Fruit fly (Drosophila melanogaster) whole organism, prepupa: ENCODE data around the gene CG10096.

Experiments used
- CG10631 ChIP-seq: fragments of 200-800 bp; sonication (Bioruptor generic); optimal IDR thresholded peaks from 2 replicates; lab custom pipeline; 2016; ENCODE audit warnings: missing biosample characterization, missing genetic modification characterization
- CG10669 ChIP-seq: fragments of 200-800 bp; sonication (Bioruptor generic); optimal IDR thresholded peaks from 3 replicates; lab custom pipeline; 2018; ENCODE audit warnings: missing biosample characterization, mild to moderate bottlenecking, missing genetic modification characterization, moderate library complexity
- CG11294 ChIP-seq: fragments of 200-800 bp; sonication (Bioruptor generic); IDR thresholded peaks from 2 replicates; pipeline ENCODE4 v1.3.6; 2022; ENCODE audit warnings: missing biosample characterization, missing genetic modification characterization
- CG11762 ChIP-seq: fragments of 200-800 bp; sonication (Bioruptor generic); optimal IDR thresholded peaks from 3 replicates; lab custom pipeline; 2016; ENCODE audit warnings: missing biosample characterization, missing genetic modification characterization; ENCODE audit not compliant: insufficient read depth
- CG15336 ChIP-seq: fragments of 200-800 bp; sonication (Bioruptor generic); IDR thresholded peaks from 2 replicates; pipeline ENCODE4 v1.3.6; 2022; ENCODE audit warnings: missing biosample characterization, missing genetic modification characterization
- CG3032 ChIP-seq: fragments of 200-800 bp; optimal IDR thresholded peaks from 2 replicates; lab custom pipeline; 2019; ENCODE audit warnings: missing biosample characterization, mild to moderate bottlenecking, missing genetic modification characterization, moderate library complexity
- CG31627 ChIP-seq: fragments of 200-800 bp; sonication (Bioruptor generic); optimal IDR thresholded peaks from 3 replicates; lab custom pipeline; 2016; ENCODE audit warnings: missing biosample characterization, missing genetic modification characterization
- CG32006 ChIP-seq: fragments of 200-800 bp; sonication (Bioruptor generic); optimal IDR thresholded peaks from 3 replicates; lab custom pipeline; 2017; ENCODE audit warnings: missing biosample characterization, mild to moderate bottlenecking, missing genetic modification characterization
- CG34406 ChIP-seq: fragments of 200-800 bp; sonication (Bioruptor generic); optimal IDR thresholded peaks from 3 replicates; lab custom pipeline; 2016; ENCODE audit warnings: missing biosample characterization, missing genetic modification characterization
- CG6163 ChIP-seq: fragments of 200-800 bp; sonication (Bioruptor generic); IDR thresholded peaks from 3 replicates; pipeline ENCODE4 v1.3.6; 2022; ENCODE audit warnings: missing biosample characterization, missing genetic modification characterization
- CG6792 ChIP-seq: fragments of 200-800 bp; sonication (Bioruptor generic); optimal IDR thresholded peaks from 3 replicates; lab custom pipeline; 2016; ENCODE audit warnings: missing biosample characterization, missing genetic modification characterization
- CG6808 ChIP-seq: fragments of 200-800 bp; sonication (Bioruptor generic); optimal IDR thresholded peaks from 3 replicates; lab custom pipeline; 2017; ENCODE audit warnings: missing biosample characterization, missing genetic modification characterization, mild to moderate bottlenecking, moderate library complexity, missing genetic modification reagents
- CG6854 ChIP-seq: fragments of 200-800 bp; sonication (Bioruptor generic); optimal IDR thresholded peaks from 2 replicates; lab custom pipeline; 2017; ENCODE audit warnings: missing biosample characterization, mild to moderate bottlenecking, missing genetic modification characterization
- CG7368 ChIP-seq: fragments of 200-800 bp; sonication (Bioruptor generic); optimal IDR thresholded peaks from 3 replicates; lab custom pipeline; 2016; ENCODE audit warnings: missing biosample characterization, missing genetic modification characterization
- CG8119 ChIP-seq: fragments of 200-800 bp; sonication (Bioruptor generic); IDR thresholded peaks from 3 replicates; pipeline ENCODE4 v1.3.6; 2022; ENCODE audit warnings: missing biosample characterization, missing genetic modification characterization
- CG8632 ChIP-seq: fragments of 200-800 bp; sonication (Bioruptor generic); optimal IDR thresholded peaks from 3 replicates; lab custom pipeline; 2016; ENCODE audit warnings: missing biosample characterization, missing genetic modification characterization
- CG9139 ChIP-seq: fragments of 200-800 bp; sonication (Bioruptor generic); optimal IDR thresholded peaks from 3 replicates; lab custom pipeline; 2017; ENCODE audit warnings: missing biosample characterization, mild to moderate bottlenecking, missing genetic modification characterization
- Eip75B ChIP-seq: fragments of 200-800 bp; sonication (Bioruptor generic); optimal IDR thresholded peaks from 3 replicates; lab custom pipeline; 2016; ENCODE audit warnings: missing biosample characterization, missing genetic modification characterization
- Eip78C ChIP-seq: fragments of 200-800 bp; sonication (Bioruptor generic); peaks from one replicate; lab custom pipeline; 2016; ENCODE audit warnings: missing biosample characterization, missing genetic modification characterization
- Eip93F ChIP-seq: fragments of 200-800 bp; sonication (Bioruptor generic); optimal IDR thresholded peaks from 2 replicates; lab custom pipeline; 2016; ENCODE audit warnings: missing biosample characterization, mild to moderate bottlenecking, missing genetic modification characterization
- Ets21C ChIP-seq: fragments of 200-800 bp; sonication (Bioruptor generic); optimal IDR thresholded peaks from 3 replicates; lab custom pipeline; 2016; ENCODE audit warnings: missing biosample characterization, missing genetic modification characterization
- Ets96B ChIP-seq: fragments of 200-800 bp; optimal IDR thresholded peaks from 2 replicates; lab custom pipeline; 2019; ENCODE audit warnings: missing biosample characterization, mild to moderate bottlenecking, missing genetic modification characterization, moderate library complexity
- Hr38 ChIP-seq: sonication (Bioruptor generic); optimal IDR thresholded peaks from 2 replicates; lab custom pipeline; 2016; ENCODE audit warnings: missing biosample characterization, missing genetic modification characterization
- Hr39 ChIP-seq: fragments of 200-800 bp; sonication (Bioruptor generic); optimal IDR thresholded peaks from 2 replicates; lab custom pipeline; 2016; ENCODE audit warnings: missing biosample characterization, missing genetic modification characterization
- Lpt ChIP-seq: fragments of 200-800 bp; sonication (Bioruptor generic); optimal IDR thresholded peaks from 3 replicates; lab custom pipeline; 2016; ENCODE audit warnings: missing biosample characterization, missing genetic modification characterization
- OdsH ChIP-seq: fragments of 200-800 bp; sonication (Bioruptor generic); optimal IDR thresholded peaks from 3 replicates; lab custom pipeline; 2016; ENCODE audit warnings: missing biosample characterization, missing genetic modification characterization
- Smox ChIP-seq: fragments of 200-800 bp; sonication (Bioruptor generic); optimal IDR thresholded peaks from 3 replicates; lab custom pipeline; 2016; ENCODE audit warnings: missing biosample characterization, missing genetic modification characterization
- Sox102F ChIP-seq: fragments of 200-800 bp; sonication (Bioruptor generic); optimal IDR thresholded peaks from 2 replicates; lab custom pipeline; 2016; ENCODE audit warnings: missing biosample characterization, mild to moderate bottlenecking, missing genetic modification characterization
- Sox14 ChIP-seq: fragments of 200-800 bp; sonication (Bioruptor generic); optimal IDR thresholded peaks from 3 replicates; lab custom pipeline; 2016; ENCODE audit warnings: missing biosample characterization, missing genetic modification characterization
- Sox15 ChIP-seq: fragments of 200-800 bp; sonication (Bioruptor generic); optimal IDR thresholded peaks from 3 replicates; lab custom pipeline; 2016; ENCODE audit warnings: missing biosample characterization, missing genetic modification characterization
- achi ChIP-seq: fragments of 200-800 bp; sonication (Bioruptor generic); optimal IDR thresholded peaks from 3 replicates; lab custom pipeline; 2016; ENCODE audit warnings: missing biosample characterization, missing genetic modification characterization
- cyc ChIP-seq: fragments of 200-800 bp; sonication (Bioruptor generic); optimal IDR thresholded peaks from 3 replicates; lab custom pipeline; 2016; ENCODE audit warnings: missing biosample characterization, missing genetic modification characterization
- dsx ChIP-seq: fragments of 200-800 bp; optimal IDR thresholded peaks from 3 replicates; lab custom pipeline; 2019; ENCODE audit warnings: missing biosample characterization, mild to moderate bottlenecking, missing genetic modification characterization, moderate library complexity; ENCODE audit not compliant: poor library complexity, severe bottlenecking
- eg ChIP-seq: fragments of 200-800 bp; sonication (Bioruptor generic); IDR thresholded peaks from 3 replicates; pipeline ENCODE4 v1.3.6; 2022; ENCODE audit warnings: missing biosample characterization, missing genetic modification characterization
- esn ChIP-seq: fragments of 200-800 bp; sonication (Bioruptor generic); optimal IDR thresholded peaks from 2 replicates; lab custom pipeline; 2016; ENCODE audit warnings: missing biosample characterization, mild to moderate bottlenecking, missing genetic modification characterization, moderate library complexity
- fd59A ChIP-seq: fragments of 200-800 bp; sonication (Bioruptor generic); optimal IDR thresholded peaks from 2 replicates; lab custom pipeline; 2017; ENCODE audit warnings: missing biosample characterization, mild to moderate bottlenecking, missing genetic modification characterization, missing genetic modification reagents
- fd85E ChIP-seq: fragments of 200-800 bp; sonication (Bioruptor generic); optimal IDR thresholded peaks from 3 replicates; lab custom pipeline; 2016; ENCODE audit warnings: missing biosample characterization, missing genetic modification characterization
- fkh ChIP-seq: fragments of 200-800 bp; sonication (Bioruptor generic); optimal IDR thresholded peaks from 3 replicates; lab custom pipeline; 2017; ENCODE audit warnings: missing biosample characterization, mild to moderate bottlenecking, missing genetic modification characterization, moderate library complexity
- pdm3 ChIP-seq: fragments of 200-800 bp; sonication (Bioruptor generic); optimal IDR thresholded peaks from 3 replicates; lab custom pipeline; 2016; ENCODE audit warnings: missing biosample characterization, missing genetic modification characterization
- salr ChIP-seq, 2 experiments: fragments of 200-800 bp; sonication (Bioruptor generic); optimal IDR thresholded peaks; 3 replicates each; lab custom pipeline; 2016 to 2018; ENCODE audit warnings: missing biosample characterization in 2 of 2, missing genetic modification characterization in 2 of 2, mild to moderate bottlenecking in 1 of 2
- ss ChIP-seq, 2 experiments: fragments of 200-800 bp; sonication (Bioruptor generic); optimal IDR thresholded peaks; 2 replicates in 1 of 2; 3 replicates in 1 of 2; lab custom pipeline; 2017 to 2018; ENCODE audit warnings: mild to moderate bottlenecking in 2 of 2, missing biosample characterization in 2 of 2, missing genetic modification characterization in 2 of 2, moderate library complexity in 1 of 2
- svp ChIP-seq: fragments of 200-800 bp; sonication (Bioruptor generic); peaks from one replicate; lab custom pipeline; 2016; ENCODE audit warnings: missing biosample characterization, missing genetic modification characterization
- topi ChIP-seq: fragments of 200-800 bp; sonication (Bioruptor generic); optimal IDR thresholded peaks from 3 replicates; lab custom pipeline; 2016; ENCODE audit warnings: missing biosample characterization, missing genetic modification characterization
- vri ChIP-seq: fragments of 200-800 bp; sonication (Bioruptor generic); optimal IDR thresholded peaks from 3 replicates; lab custom pipeline; 2016; ENCODE audit warnings: missing biosample characterization, mild to moderate bottlenecking, missing genetic modification characterization

Gene CG10096

DNA sequence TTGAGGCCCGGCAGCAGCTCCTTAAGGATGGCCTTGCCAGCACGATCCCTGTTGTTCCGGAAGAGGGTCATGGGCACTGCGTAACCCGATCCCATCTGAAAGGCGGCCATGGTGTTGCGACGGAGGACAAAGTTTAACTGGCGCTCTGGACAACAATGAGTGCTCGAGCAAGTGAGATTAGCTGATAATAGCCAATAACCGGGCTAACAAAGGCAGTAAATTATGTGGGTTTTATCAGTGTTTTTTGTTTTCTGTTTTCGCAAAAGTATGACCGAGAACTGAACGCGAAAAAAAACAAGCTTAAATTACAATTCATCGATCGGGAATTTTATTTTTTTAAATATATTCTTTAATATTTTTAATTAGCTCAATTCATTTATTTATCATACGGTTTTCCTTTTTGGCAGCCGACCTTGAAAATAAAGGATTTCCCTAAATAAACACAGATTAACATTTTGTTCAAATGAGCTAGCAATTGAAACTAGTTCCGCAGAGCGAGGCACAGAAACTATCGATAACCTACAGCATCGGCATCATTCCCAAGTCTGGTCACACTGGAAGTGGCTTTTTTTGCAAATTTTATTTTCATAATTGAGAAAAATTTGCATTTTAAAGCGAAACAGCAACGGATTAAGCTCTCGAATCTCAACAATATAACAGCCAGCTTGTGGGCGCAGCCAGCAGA lies 17.6 kb upstream of the CG10096 start, which contains the start of the genes Dip-C and pps:
Gene Dip-C (minus strand): TSS at position 486 of the 685 bp plus-strand sequence.
Gene pps (plus strand): TSS at position 555 of the 685 bp plus-strand sequence.
- TF ChIP-seq achi (no peak), Sox14 (GFP tag; lab: Kevin White, UChicago) (peak; percentile 63), CG3032 (tag; lab: Kevin White, UChicago) (peak; percentile 10), CG31627 (GFP tag; lab: Kevin White, UChicago) (no peak), CG6854 (GFP tag; lab: Kevin White, UChicago) (peak; percentile 51), esn (GFP tag; lab: Kevin White, UChicago) (peak; percentile 32)
- TF ChIP-seq, all 60 proteins: peak for 4

DNA sequence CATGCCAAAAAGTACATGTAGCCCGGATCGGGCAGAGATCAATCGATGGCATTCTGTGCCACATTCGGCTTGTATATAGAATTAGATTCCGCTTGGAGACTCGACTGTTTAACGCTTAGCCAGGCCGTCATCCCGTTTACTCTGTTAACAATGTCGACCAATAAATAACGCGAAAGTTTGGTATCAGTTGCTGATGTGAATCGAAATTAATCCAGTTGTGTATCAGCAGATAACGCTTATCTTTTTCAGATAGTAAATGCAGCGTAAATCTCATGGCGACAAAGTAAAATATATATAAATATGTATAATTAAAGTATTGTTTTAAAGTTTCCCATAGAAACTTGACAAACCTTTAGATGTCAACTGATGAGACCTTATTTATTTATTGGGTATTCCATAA lies 15.7 kb upstream of the CG10096 start:
- no peak for TF ChIP-seq eg (GFP tag; lab: Robert Waterston, UW)
- no peak for TF ChIP-seq CG15336 (GFP tag; lab: Robert Waterston, UW)
- TF ChIP-seq CG6163 (GFP tag; lab: Robert Waterston, UW), result no peak
- TF ChIP-seq, all 60 proteins: peak for 0

DNA sequence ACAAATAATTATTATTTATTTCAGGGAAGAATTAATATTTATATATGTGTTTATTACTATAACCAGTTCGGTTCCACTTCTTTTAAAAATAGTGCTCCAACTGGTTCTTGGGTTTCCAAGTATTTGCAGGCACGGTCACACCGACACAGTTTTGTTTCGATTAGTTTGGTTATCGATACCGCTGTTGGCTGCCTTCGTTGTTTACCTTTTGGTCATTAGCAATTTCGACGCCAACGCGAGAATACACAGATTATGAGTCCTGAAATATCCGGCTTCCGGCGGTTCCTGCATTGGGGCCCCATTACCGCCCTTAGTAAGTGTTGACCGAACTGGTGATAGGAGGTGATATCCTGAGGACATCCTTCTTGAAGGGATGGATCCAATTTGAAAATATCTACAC lies 12.4 kb upstream of the CG10096 start, which contains the start of gene CG5196:
Gene CG5196 (plus strand): TSS at position 157 of the 400 bp plus-strand sequence.
- TF ChIP-seq salr (GFP tag; optimal IDR thresholded peaks at IDR 0.05; lab: Kevin White, UChicago), result no peak
- TF ChIP-seq vri, result no peak
- peak; percentile 25 for TF ChIP-seq CG6854 (GFP tag; lab: Kevin White, UChicago)
- no peak for TF ChIP-seq Smox (GFP tag; lab: Kevin White, UChicago)
- TF ChIP-seq Eip75B, result no peak
- no peak for TF ChIP-seq CG8632 (GFP tag; lab: Kevin White, UChicago)
- TF ChIP-seq fd85E (GFP tag; lab: Kevin White, UChicago), result no peak
- no peak for TF ChIP-seq pdm3 (GFP tag; lab: Kevin White, UChicago)
- no peak for TF ChIP-seq CG11762 (GFP tag; lab: Kevin White, UChicago)
- peak; percentile 67 for TF ChIP-seq Eip78C (GFP tag; lab: Kevin White, UChicago)
- TF ChIP-seq CG11294, result no peak
- peak; percentile 10 for TF ChIP-seq Ets96B (tag; lab: Kevin White, UChicago)
- TF ChIP-seq Lpt (GFP tag; lab: Kevin White, UChicago), result no peak
- TF ChIP-seq Hr39 (GFP tag; lab: Kevin White, UChicago), result no peak
- no peak for TF ChIP-seq achi
- TF ChIP-seq Sox15 (GFP tag; lab: Kevin White, UChicago), result no peak
- TF ChIP-seq CG31627 (GFP tag; lab: Kevin White, UChicago), result no peak
- peak; percentile 25 for TF ChIP-seq esn (GFP tag; lab: Kevin White, UChicago)
- TF ChIP-seq Ets21C (GFP tag; lab: Kevin White, UChicago), result no peak
- TF ChIP-seq CG6808 (GFP tag; lab: Kevin White, UChicago), result no peak
- TF ChIP-seq Hr38 (GFP tag; lab: Kevin White, UChicago), result no peak
- no peak for TF ChIP-seq CG10669 (GFP tag; lab: Kevin White, UChicago)
- TF ChIP-seq CG32006 (GFP tag; lab: Kevin White, UChicago), result no peak
- no peak for TF ChIP-seq CG9139 (GFP tag; lab: Kevin White, UChicago)
- TF ChIP-seq CG6163 (GFP tag; lab: Robert Waterston, UW), result peak; percentile 20; the same call in 1 of the 3 replicates
- no peak for TF ChIP-seq CG10631
- TF ChIP-seq CG6792 (GFP tag; lab: Kevin White, UChicago), result no peak
- TF ChIP-seq cyc (GFP tag; lab: Kevin White, UChicago), result no peak
- no peak for TF ChIP-seq OdsH
- TF ChIP-seq Eip93F (GFP tag; lab: Kevin White, UChicago), result no peak
- TF ChIP-seq ss (GFP tag; optimal IDR thresholded peaks at IDR 0.05; lab: Kevin White, UChicago), result peak in 1 of 2 experiments; percentile 38
- TF ChIP-seq svp (GFP tag; lab: Kevin White, UChicago), result no peak
- TF ChIP-seq CG8119 (GFP tag; lab: Robert Waterston, UW), result no peak
- TF ChIP-seq CG15336 (GFP tag; lab: Robert Waterston, UW), result 0 out of 2 replicates have a peak, but pooled peaks have one; percentile 25
- TF ChIP-seq CG34406, result no peak
- no peak for TF ChIP-seq Sox102F (GFP tag; lab: Kevin White, UChicago)
- TF ChIP-seq fkh, result peak; percentile 93
- peak; percentile 4 for TF ChIP-seq Sox14 (GFP tag; lab: Kevin White, UChicago)
- no peak for TF ChIP-seq dsx (GFP tag; lab: Kevin White, UChicago)
- TF ChIP-seq fd59A (GFP tag; lab: Kevin White, UChicago), result no peak
- no peak for TF ChIP-seq topi (GFP tag; lab: Kevin White, UChicago)
- TF ChIP-seq CG7368, result no peak
